Worm (Caenorhabditis elegans) whole organism, dauer: Measurements from ENCODE around the gene F46F3.3.

Experiments
- unc-62 ChIP-seq: sonication (generic microtip); optimal IDR thresholded peaks from 2 replicates; lab custom pipeline; 2017; ENCODE audit warnings: missing biosample characterization, missing genetic modification reagents, missing genetic modification characterization

The F46F3.3 gene

DNA sequence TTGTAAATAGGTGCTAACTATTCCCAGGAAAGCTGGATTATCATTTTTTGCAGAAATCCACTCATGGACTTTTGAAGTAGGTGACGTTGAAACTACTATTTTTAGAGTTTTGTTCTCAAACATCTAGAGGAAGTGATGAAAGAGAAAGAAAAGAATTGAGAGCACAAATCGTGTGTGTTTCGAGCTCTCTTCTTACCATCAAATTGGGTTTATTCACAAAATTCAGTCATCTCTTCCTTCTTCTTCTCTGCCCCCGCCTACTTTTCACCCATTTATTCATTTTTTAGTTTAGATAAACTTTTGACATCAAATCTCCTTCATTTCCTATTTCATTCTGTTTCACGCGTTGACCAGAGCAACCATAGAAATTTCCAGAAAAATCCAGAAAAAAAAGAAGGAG is 19.6 kb downstream of the F46F3.3 start, which contains the start of gene W05E10.2:
Gene W05E10.2 (plus strand): TSS at position 301 of the 400 bp plus-strand sequence.
- no peak for TF ChIP-seq unc-62 (GFP tag; lab: Kevin White, UChicago)

DNA sequence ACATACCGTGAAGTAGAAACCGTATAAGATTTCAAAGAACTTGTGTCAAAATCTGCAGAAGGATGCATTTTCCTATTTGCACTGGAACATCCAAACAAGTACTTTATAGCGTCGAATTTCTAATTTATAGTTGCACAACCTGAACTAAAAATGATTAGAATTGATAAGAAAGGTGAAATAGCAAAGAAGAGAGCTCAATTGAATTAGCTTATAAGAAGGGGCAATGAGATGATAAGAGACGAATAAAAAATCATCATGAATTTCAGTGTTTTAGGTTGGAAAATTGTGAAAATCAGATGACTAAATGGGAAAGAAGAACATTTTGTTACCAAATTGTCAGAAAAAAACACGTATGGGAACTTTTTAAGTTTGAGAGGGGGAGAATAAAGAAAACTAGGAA is 24.3 kb downstream of the F46F3.3 start, which contains the start of gene W05E10.1:
Gene W05E10.1 (minus strand): TSS at position 139 of the 400 bp plus-strand sequence.
- TF ChIP-seq unc-62 (GFP tag; lab: Kevin White, UChicago) = no peak

DNA sequence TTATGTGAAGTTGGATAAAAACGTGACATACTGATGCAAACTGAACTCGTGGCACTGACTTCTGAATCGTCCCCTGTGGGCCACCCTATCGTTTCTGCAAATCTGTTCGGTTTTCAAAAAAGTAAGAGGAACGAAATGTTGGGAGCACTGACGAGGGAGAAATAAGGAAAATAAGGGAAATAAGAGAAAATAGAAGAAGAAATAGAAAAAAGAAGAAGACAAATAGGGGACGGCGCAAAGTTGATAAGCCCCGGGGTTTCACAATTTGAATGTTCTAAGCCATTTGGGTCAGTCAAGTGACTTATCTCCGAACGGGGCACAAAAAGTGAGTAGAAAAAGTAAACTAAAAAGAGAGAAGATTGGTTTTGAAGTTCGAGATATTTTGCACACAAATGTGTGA is 28.3 kb downstream of the F46F3.3 start, which contains the start of gene W05E10.5:
Gene W05E10.5 (minus strand): TSS at position 101 of the 400 bp plus-strand sequence.
- TF ChIP-seq unc-62 (GFP tag; lab: Kevin White, UChicago) = no peak

DNA sequence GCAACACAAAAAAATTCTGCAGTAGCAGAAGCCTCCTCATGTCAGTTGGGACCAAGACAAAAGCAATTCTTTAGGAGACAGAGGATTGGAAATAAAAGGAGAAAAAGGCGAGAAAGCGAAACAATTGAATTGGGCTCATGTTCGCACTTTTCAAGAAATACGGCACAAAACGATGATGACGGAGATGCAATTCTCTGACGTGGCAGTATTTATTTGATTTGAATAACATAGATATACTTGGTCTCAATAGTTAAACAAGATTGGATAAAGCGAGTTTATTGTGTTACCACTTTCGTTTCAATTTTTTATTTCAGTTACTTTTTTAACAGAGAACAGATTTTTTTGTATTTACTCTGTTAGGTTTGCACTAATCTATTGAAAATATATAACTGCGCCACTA is 30.2 kb downstream of the F46F3.3 start:
- no peak for TF ChIP-seq unc-62 (GFP tag; lab: Kevin White, UChicago)

DNA sequence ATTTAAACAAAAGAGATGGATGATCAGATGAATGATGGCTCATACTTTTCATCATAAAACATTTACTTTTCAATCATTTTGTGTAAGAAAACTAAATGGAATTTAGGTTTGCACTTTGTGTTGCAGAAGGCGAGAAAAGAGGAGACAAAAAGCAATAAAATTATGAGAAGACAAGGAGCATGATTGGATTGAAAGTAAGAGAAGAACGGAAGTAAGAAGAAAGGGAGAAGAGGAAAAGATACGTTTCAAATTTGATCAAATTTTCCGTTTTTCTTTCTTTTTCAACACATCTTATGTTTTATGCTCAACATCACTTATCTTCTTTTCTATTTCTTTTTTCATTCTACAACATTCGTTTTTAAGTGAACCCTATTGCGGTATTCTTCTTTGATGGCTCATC is 37.4 kb downstream of the F46F3.3 start:
- TF ChIP-seq unc-62 (GFP tag; lab: Kevin White, UChicago) = no peak

DNA sequence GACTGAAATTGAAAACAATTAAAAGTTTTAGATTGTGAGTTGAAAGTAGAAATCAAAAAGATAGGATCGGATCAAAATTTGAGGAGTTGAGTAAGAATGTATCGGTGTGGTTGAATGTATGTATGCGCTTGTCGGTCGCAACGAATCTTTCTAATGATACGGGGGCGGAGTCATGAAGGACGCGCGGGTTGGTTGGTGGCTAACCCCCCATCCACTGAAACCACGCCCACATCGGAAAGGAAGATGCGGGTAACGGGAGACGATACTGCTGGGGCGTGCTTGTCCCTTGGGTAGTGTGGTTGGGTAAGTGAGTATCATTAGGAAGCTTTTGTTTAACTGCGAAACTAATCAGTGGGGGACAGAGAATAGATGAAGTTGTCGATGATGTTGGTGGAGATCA is 38.1 kb downstream of the F46F3.3 start, which contains the start of gene ceh-32:
Gene ceh-32 (minus strand): TSS at position 2 of the 400 bp plus-strand sequence.
- TF ChIP-seq unc-62 (GFP tag; lab: Kevin White, UChicago) = no peak

DNA sequence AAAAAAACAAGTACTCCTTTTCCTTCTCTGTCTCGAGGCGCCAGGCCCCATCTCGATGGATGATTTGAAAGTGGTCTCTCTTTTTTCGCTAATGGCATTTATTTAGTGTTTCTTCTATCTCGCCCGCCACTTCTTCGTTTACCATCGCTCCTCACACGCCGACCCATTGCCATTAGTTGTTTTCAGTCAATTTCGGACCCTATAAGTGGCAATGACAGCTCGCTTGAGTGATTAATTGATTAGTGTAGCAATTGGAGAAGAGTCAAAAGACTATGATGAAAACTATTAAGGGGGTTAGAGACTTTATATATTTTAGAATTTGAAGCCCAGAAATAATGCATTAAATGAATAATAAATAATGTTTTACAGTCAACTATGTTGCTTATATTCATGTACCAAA is 39.1 kb downstream of the F46F3.3 start:
- no peak for TF ChIP-seq unc-62 (GFP tag; lab: Kevin White, UChicago)

DNA sequence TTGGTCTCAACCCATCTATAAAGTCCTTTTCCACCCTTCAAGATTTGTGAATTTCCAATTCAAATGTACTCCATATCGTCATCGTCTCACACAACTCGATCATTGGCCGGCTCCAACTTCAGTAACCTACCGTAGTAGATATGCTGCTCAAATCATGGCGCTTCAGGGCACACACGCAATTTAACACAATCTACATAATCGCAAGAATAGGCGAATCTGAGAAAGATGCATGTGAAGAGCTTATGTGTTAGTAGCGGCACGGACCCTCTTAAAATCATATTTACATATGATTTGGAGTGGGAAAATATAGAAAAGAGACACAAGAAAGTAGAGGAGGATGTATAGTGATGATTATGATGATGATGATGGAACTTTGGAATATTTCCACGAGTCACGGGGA is 44.5 kb downstream of the F46F3.3 start:
- no peak for TF ChIP-seq unc-62 (GFP tag; lab: Kevin White, UChicago)

DNA sequence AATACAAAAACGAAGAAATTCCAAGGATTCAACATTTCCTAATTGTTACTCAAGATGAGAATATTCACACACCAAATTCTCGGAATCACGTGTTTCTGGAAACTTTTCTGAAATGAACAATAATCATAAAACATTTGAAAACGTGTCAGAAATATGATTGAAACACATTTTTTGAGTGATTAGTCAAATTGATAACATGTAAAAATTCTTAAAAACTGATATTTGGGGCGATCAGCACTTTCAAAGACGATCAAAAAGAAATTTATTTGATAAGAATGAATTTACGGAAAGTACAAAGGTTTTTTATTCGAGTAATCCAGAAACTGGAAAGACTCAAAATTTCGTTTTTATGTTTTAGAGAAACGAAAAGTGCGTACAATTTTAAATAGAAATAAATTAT is 48.5 kb downstream of the F46F3.3 start, which contains the start of gene tre-3:
Gene tre-3 (minus strand): TSS at position 107 of the 400 bp plus-strand sequence.
- no peak for TF ChIP-seq unc-62 (GFP tag; lab: Kevin White, UChicago)

DNA sequence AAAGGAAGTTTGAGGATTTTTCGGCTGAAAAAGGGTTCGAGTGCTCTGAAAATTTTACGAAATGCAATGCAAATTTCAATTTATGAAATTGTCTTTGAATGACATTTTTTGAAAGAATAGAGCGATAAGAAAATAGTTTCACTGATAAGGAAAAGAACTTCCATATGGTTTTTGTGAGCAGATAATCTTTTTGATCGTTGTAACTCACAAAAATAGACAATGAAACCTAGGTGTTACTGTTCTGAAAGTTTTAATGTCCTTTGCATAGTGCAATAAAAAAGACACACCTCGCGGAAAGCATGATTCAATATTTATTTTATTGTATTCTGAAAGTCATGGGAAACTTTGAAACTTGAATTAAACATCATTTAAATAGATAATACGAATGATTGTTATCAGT is 49.7 kb downstream of the F46F3.3 start:
- no peak for TF ChIP-seq unc-62 (GFP tag; lab: Kevin White, UChicago)
